Worm (Caenorhabditis elegans) whole organism, midembryonic: ENCODE results near the gene Y59C2A.2.
"Not testable (repeated sequence)": the region's sequence is repeated elsewhere in the genome, so short reads cannot be mapped to it uniquely, and the experiment has no call there.

ENCODE experiments used
- T22C8.4 ChIP-seq: fragments of 200-800 bp; sonication (Bioruptor generic); IDR thresholded peaks from 2 replicates; pipeline ENCODE4 v1.3.6; 2022; ENCODE audit warnings: missing genetic modification characterization, missing compliant biosample characterization
- cog-1 ChIP-seq: sonication (generic microtip); optimal IDR thresholded peaks from 2 replicates; lab custom pipeline; 2016; ENCODE audit warnings: missing genetic modification characterization, missing compliant biosample characterization
- flt-1 ChIP-seq: fragments of 200-800 bp; sonication (Bioruptor generic); IDR thresholded peaks from 2 replicates; pipeline ENCODE4 v1.3.6; 2022; ENCODE audit warnings: missing genetic modification characterization, missing compliant biosample characterization
- klf-2 ChIP-seq: fragments of 200-800 bp; sonication (Bioruptor generic); conservative IDR thresholded peaks from 2 replicates; pipeline ENCODE4 v1.3.6; 2022; ENCODE audit warnings: missing genetic modification reagents, missing genetic modification characterization, missing compliant biosample characterization
- med-1 ChIP-seq: sonication (generic microtip); optimal IDR thresholded peaks from 2 replicates; lab custom pipeline; 2017; ENCODE audit warnings: missing genetic modification characterization, mild to moderate bottlenecking, missing compliant biosample characterization, antibody characterized with exemption, missing genetic modification reagents; ENCODE audit not compliant: insufficient read depth
- ref-1 ChIP-seq: fragments of 200-800 bp; sonication (Bioruptor generic); conservative IDR thresholded peaks from 2 replicates; pipeline ENCODE4 v1.3.6; 2022; ENCODE audit warnings: missing genetic modification reagents, missing genetic modification characterization, missing compliant biosample characterization
- tab-1 ChIP-seq: fragments of 200-800 bp; sonication (Bioruptor generic); IDR thresholded peaks from 2 replicates; pipeline ENCODE4 v1.3.6; 2022; ENCODE audit warnings: missing genetic modification characterization, missing compliant biosample characterization
- ztf-23 ChIP-seq: fragments of 200-800 bp; sonication (Bioruptor generic); IDR thresholded peaks from 2 replicates; pipeline ENCODE4 v1.3.6; 2022; ENCODE audit warnings: missing genetic modification reagents, missing genetic modification characterization, missing compliant biosample characterization
- ztf-29 ChIP-seq: fragments of 200-800 bp; sonication (Bioruptor generic); IDR thresholded peaks from 2 replicates; pipeline ENCODE4 v1.3.6; 2022; ENCODE audit warnings: missing genetic modification reagents, missing genetic modification characterization, missing compliant biosample characterization

Y59C2A.2 gene

ce11 chrII:2175367-2175766 is 28.6 kb downstream of the Y59C2A.2 start, which contains the start of gene C33C12.7:
Gene C33C12.7, minus strand, starts transcription at chrII:2175467.
- TF ChIP-seq ref-1 (no peak), ztf-29 (GFP tag; lab: Robert Waterston, UW) (no peak), T22C8.4 (GFP tag; lab: Robert Waterston, UW) (no peak), tab-1 (no peak), med-1 (GFP tag; lab: Kevin White, UChicago) (no peak), ztf-23 (GFP tag; lab: Robert Waterston, UW) (no peak)

DNA sequence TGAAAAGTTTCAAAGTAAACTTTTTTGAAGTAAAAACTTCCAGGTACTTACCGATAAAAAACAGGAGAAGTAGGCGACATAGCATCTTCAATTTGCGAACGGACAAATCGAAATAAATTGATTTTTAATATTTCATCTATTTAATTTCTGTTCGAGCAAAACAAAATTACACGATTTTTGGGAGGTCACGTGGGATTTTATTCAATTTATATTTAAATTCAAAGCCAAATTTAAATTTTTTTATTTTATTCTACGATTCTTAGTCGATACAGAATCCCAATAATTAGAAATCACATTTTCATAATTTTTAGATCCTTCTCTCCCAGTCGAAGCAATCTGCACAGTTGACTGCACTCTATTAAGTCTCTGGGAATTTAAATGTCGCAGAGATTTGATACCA is 33.9 kb downstream of the Y59C2A.2 start, which contains the start of gene C33C12.12:
C33C12.12 (minus strand) TSS at position 101 of the 400 bp plus-strand sequence.
- TF ChIP-seq ztf-23 (GFP tag; lab: Robert Waterston, UW) (no peak), T22C8.4 (GFP tag; lab: Robert Waterston, UW) (no peak), klf-2 (GFP tag; lab: Robert Waterston, UW) (no peak), med-1 (GFP tag; lab: Kevin White, UChicago) (no peak), ztf-29 (GFP tag; lab: Robert Waterston, UW) (no peak), tab-1 (no peak), flt-1 (GFP tag; lab: Robert Waterston, UW) (no peak), cog-1 (no peak), ref-1 (no peak)

- TF ChIP-seq flt-1 (GFP tag; lab: Robert Waterston, UW) (no peak), klf-2 (GFP tag; lab: Robert Waterston, UW) (no peak), ztf-29 (GFP tag; lab: Robert Waterston, UW) (no peak), med-1 (GFP tag; lab: Kevin White, UChicago) (no peak), tab-1 (no peak), ref-1 (no peak), ztf-23 (GFP tag; lab: Robert Waterston, UW) (no peak), T22C8.4 (GFP tag; lab: Robert Waterston, UW) (no peak)
Observed at ce11 chrII:2168374-2168773, 35.6 kb downstream of the Y59C2A.2 start, which contains the start of gene fbxb-38. Gene fbxb-38, minus strand, starts transcription at chrII:2168763.

- TF ChIP-seq ztf-29 (GFP tag; lab: Robert Waterston, UW) (no peak), med-1 (GFP tag; lab: Kevin White, UChicago) (no peak), ztf-23 (GFP tag; lab: Robert Waterston, UW) (no peak), ref-1 (no peak), flt-1 (GFP tag; lab: Robert Waterston, UW) (no peak), klf-2 (GFP tag; lab: Robert Waterston, UW) (no peak), T22C8.4 (GFP tag; lab: Robert Waterston, UW) (no peak), tab-1 (no peak), cog-1 (no peak)
Observed at ce11 chrII:2166376-2166775, 37.6 kb downstream of the Y59C2A.2 start, which contains the start of gene C33C12.4. Gene C33C12.4, minus strand, starts transcription at chrII:2166476.

ce11 chrII:2163370-2163882 is 40.5 kb downstream of the Y59C2A.2 start, which contains the start of gene C33C12.11:
Gene C33C12.11, minus strand, starts transcription at chrII:2163832.
- TF ChIP-seq T22C8.4 (GFP tag; lab: Robert Waterston, UW); med-1 (GFP tag; lab: Kevin White, UChicago); tab-1: not testable (repeated sequence)

- not testable (repeated sequence) for TF ChIP-seq cog-1; T22C8.4 (GFP tag; lab: Robert Waterston, UW); ref-1
Observed at ce11 chrII:2153708-2154107, 50.2 kb downstream of the Y59C2A.2 start, which contains the start of gene math-18. Gene math-18, plus strand, starts transcription at chrII:2154008.

- no peak for TF ChIP-seq ztf-23 (GFP tag; lab: Robert Waterston, UW)
Observed at ce11 chrII:2152455-2152854, 51.5 kb downstream of the Y59C2A.2 start.

ce11 chrII:2150485-2150985 is 53.4 kb downstream of the Y59C2A.2 start, which contains the start of the genes C40A11.7 and C40A11.8:
Gene C40A11.7, minus strand, starts transcription at chrII:2150585.
Gene C40A11.8, minus strand, starts transcription at chrII:2150935.
- no peak for TF ChIP-seq T22C8.4 (GFP tag; lab: Robert Waterston, UW)
- no peak for TF ChIP-seq ztf-23 (GFP tag; lab: Robert Waterston, UW)
- TF ChIP-seq tab-1, result no peak
- TF ChIP-seq ztf-29 (GFP tag; lab: Robert Waterston, UW), result no peak
- no peak for TF ChIP-seq klf-2 (GFP tag; lab: Robert Waterston, UW)
- no peak for TF ChIP-seq med-1 (GFP tag; lab: Kevin White, UChicago)
- no peak for TF ChIP-seq flt-1 (GFP tag; lab: Robert Waterston, UW)
- no peak for TF ChIP-seq cog-1
- no peak for TF ChIP-seq ref-1

DNA sequence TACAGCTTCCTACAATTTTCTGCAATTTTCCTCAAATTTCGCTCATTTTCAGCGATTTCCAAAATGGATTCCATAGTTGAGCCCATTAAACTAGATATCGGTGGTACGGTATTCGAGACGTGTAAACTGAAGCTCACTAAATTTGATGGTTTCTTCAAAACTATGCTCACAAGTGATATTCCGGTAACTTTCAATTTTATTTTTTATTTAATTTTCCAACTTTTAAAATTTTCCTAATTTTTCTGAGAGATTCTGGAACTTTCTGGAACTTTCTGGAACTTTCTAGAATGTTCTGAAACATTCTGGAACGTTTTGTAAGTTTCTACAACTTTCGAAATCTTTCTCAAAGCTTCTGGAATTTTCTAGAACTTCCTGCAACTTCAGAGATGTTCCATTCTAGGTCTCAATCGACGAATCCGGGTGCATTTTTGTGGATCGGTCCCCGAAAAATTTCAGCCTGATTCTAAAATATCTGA is 57.0 kb downstream of the Y59C2A.2 start, which contains the start of gene C40A11.2:
C40A11.2 (plus strand) TSS at position 51 of the 476 bp plus-strand sequence.
- TF ChIP-seq tab-1 (no peak), T22C8.4 (GFP tag; lab: Robert Waterston, UW) (no peak), ref-1 (no peak), flt-1 (GFP tag; lab: Robert Waterston, UW) (no peak), ztf-29 (GFP tag; lab: Robert Waterston, UW) (no peak), ztf-23 (GFP tag; lab: Robert Waterston, UW) (no peak), klf-2 (GFP tag; lab: Robert Waterston, UW) (no peak), med-1 (GFP tag; lab: Kevin White, UChicago) (no peak), cog-1 (no peak)

DNA sequence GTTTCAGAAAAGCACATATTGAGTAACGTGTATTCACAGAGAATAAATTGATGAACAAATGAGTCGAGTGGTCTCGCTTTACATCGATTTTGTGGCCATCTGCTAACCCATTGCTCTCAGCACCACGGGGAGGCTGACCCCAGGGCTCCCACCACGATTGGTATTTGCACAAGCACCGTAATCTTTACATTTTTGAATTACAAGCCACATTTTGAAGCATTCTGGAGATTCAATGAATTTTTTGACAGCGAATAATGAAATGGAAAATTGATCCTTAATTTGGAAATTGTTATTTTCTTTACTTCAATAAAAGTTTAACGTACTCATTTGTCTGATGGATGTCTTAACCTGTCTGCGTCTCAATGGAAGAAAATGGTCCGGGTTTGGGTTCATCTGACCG is 58.4 kb downstream of the Y59C2A.2 start, which contains the start of gene C40A11.6:
C40A11.6 (minus strand) TSS at position 101 of the 400 bp plus-strand sequence.
- TF ChIP-seq ztf-29 (GFP tag; lab: Robert Waterston, UW) (no peak), med-1 (GFP tag; lab: Kevin White, UChicago) (no peak), T22C8.4 (GFP tag; lab: Robert Waterston, UW) (no peak), cog-1 (no peak)
